Worm (Caenorhabditis elegans) whole organism, L1 larva: ENCODE measurements around the gene T14A8.2.

Experiments
- C16A3.4 ChIP-seq: fragments of 150-350 bp; optimal IDR thresholded peaks from 2 replicates; lab custom pipeline; 2014; ENCODE audit warnings: missing biosample characterization, missing genetic modification characterization
- blmp-1 ChIP-seq: fragments of 150-350 bp; optimal IDR thresholded peaks from 2 replicates; lab custom pipeline; 2014; ENCODE audit warnings: missing biosample characterization, missing genetic modification characterization
- ceh-63 ChIP-seq: fragments of 200-800 bp; sonication (Bioruptor generic); optimal IDR thresholded peaks from 2 replicates; lab custom pipeline; 2018; ENCODE audit warnings: mild to moderate bottlenecking, missing genetic modification characterization, missing compliant biosample characterization
- ceh-8 ChIP-seq: fragments of 200-800 bp; sonication (Bioruptor generic); optimal IDR thresholded peaks from 2 replicates; lab custom pipeline; 2018; ENCODE audit warnings: mild to moderate bottlenecking, missing genetic modification characterization, moderate library complexity, missing compliant biosample characterization
- ceh-82 ChIP-seq, 3 experiments: fragments of 150-350 bp in 1 of 3; sonication (generic microtip) in 2 of 3; optimal IDR thresholded peaks; 2 replicates each; lab custom pipeline; 2014 to 2017; ENCODE audit warnings: missing biosample characterization in 3 of 3, missing genetic modification characterization in 3 of 3
- ceh-88 ChIP-seq: fragments of 200-800 bp; sonication (Bioruptor generic); IDR thresholded peaks from 2 replicates; pipeline ENCODE4 v1.3.6; 2022; ENCODE audit warnings: missing genetic modification characterization, missing compliant biosample characterization
- ceh-90 ChIP-seq: sonication (generic microtip); optimal IDR thresholded peaks from 2 replicates; lab custom pipeline; 2016; ENCODE audit warnings: missing genetic modification characterization, missing compliant biosample characterization
- dpl-1 ChIP-seq, 3 experiments: fragments of 150-350 bp in 2 of 3; sonication (generic microtip) in 1 of 3; optimal IDR thresholded peaks; 2 replicates each; lab custom pipeline; 2014 to 2017; ENCODE audit warnings: missing biosample characterization in 3 of 3, missing genetic modification characterization in 3 of 3, missing genetic modification reagents in 3 of 3
- dsc-1 ChIP-seq: sonication (generic microtip); optimal IDR thresholded peaks from 2 replicates; lab custom pipeline; 2016; ENCODE audit warnings: mild to moderate bottlenecking, missing genetic modification characterization, missing compliant biosample characterization
- elt-2 ChIP-seq: sonication (generic microtip); optimal IDR thresholded peaks from 2 replicates; lab custom pipeline; 2016; ENCODE audit warnings: missing genetic modification characterization, mild to moderate bottlenecking, inconsistent platforms, missing compliant biosample characterization, missing genetic modification reagents
- ets-5 ChIP-seq: fragments of 200-800 bp; sonication (Bioruptor generic); IDR thresholded peaks from 2 replicates; pipeline ENCODE4 v1.3.6; 2022; ENCODE audit warnings: missing genetic modification characterization, missing compliant biosample characterization
- fkh-10 ChIP-seq: sonication (generic microtip); optimal IDR thresholded peaks from 2 replicates; lab custom pipeline; 2017; ENCODE audit warnings: missing biosample characterization, missing genetic modification reagents, missing genetic modification characterization
- fkh-4 ChIP-seq: sonication (generic microtip); optimal IDR thresholded peaks from 2 replicates; lab custom pipeline; 2016; ENCODE audit warnings: missing compliant biosample characterization, missing genetic modification characterization, borderline replicate concordance
- fkh-8 ChIP-seq: sonication (generic microtip); optimal IDR thresholded peaks from 2 replicates; lab custom pipeline; 2016; ENCODE audit warnings: mild to moderate bottlenecking, missing genetic modification characterization, missing compliant biosample characterization
- fos-1 ChIP-seq: fragments of 150-350 bp; optimal IDR thresholded peaks from 2 replicates; lab custom pipeline; 2014; ENCODE audit warnings: missing biosample characterization, missing genetic modification characterization
- grh-1 ChIP-seq: fragments of 200-800 bp; sonication (Bioruptor generic); IDR thresholded peaks from 2 replicates; pipeline ENCODE4 v1.3.6; 2022; ENCODE audit warnings: missing genetic modification reagents, missing genetic modification characterization, missing compliant biosample characterization
- hpl-2 ChIP-seq: fragments of 150-350 bp; optimal IDR thresholded peaks from 2 replicates; lab custom pipeline; 2014; ENCODE audit warnings: missing biosample characterization, missing genetic modification reagents, missing genetic modification characterization
- lin-14 ChIP-seq: fragments of 200-800 bp; sonication (Bioruptor generic); optimal IDR thresholded peaks from 2 replicates; lab custom pipeline; 2018; ENCODE audit warnings: mild to moderate bottlenecking, missing genetic modification characterization, moderate library complexity, missing compliant biosample characterization
- lin-35 ChIP-seq, 2 experiments: fragments of 150-350 bp; optimal IDR thresholded peaks; 2 replicates each; lab custom pipeline; 2014; ENCODE audit warnings: missing biosample characterization in 2 of 2, missing genetic modification characterization in 2 of 2, missing genetic modification reagents in 2 of 2
- lsy-2 ChIP-seq, 2 experiments: fragments of 150-350 bp; optimal IDR thresholded peaks; 2 replicates each; lab custom pipeline; 2014; ENCODE audit warnings: missing biosample characterization in 2 of 2, missing genetic modification characterization in 2 of 2
- mab-9 ChIP-seq: fragments of 200-800 bp; sonication (Bioruptor generic); IDR thresholded peaks from 2 replicates; pipeline ENCODE4 v1.3.6; 2022; ENCODE audit warnings: missing genetic modification reagents, missing genetic modification characterization, missing compliant biosample characterization
- mdl-1 ChIP-seq, 2 experiments: fragments of 150-350 bp; optimal IDR thresholded peaks; 2 replicates each; lab custom pipeline; 2014 to 2017; ENCODE audit warnings: missing biosample characterization in 2 of 2, missing genetic modification characterization in 2 of 2, inconsistent platforms in 1 of 2
- mep-1 ChIP-seq: fragments of 150-350 bp; optimal IDR thresholded peaks from 2 replicates; lab custom pipeline; 2014; ENCODE audit warnings: missing biosample characterization, missing genetic modification characterization
- nhr-11 ChIP-seq: fragments of 150-350 bp; optimal IDR thresholded peaks from 2 replicates; lab custom pipeline; 2014; ENCODE audit warnings: missing biosample characterization, missing genetic modification characterization
- nhr-20 ChIP-seq: sonication (generic microtip); optimal IDR thresholded peaks from 2 replicates; lab custom pipeline; 2016; ENCODE audit warnings: mild to moderate bottlenecking, missing genetic modification characterization, missing compliant biosample characterization
- nhr-47 ChIP-seq: sonication (generic microtip); optimal IDR thresholded peaks from 2 replicates; lab custom pipeline; 2016; ENCODE audit warnings: mild to moderate bottlenecking, missing genetic modification characterization, moderate library complexity, missing compliant biosample characterization
- nhr-76 ChIP-seq: sonication (generic microtip); optimal IDR thresholded peaks from 2 replicates; lab custom pipeline; 2017; ENCODE audit warnings: missing biosample characterization, missing genetic modification characterization
- nhr-77 ChIP-seq: fragments of 150-350 bp; optimal IDR thresholded peaks from 2 replicates; lab custom pipeline; 2014; ENCODE audit warnings: missing biosample characterization, missing genetic modification characterization
- nhr-84 ChIP-seq: sonication (generic microtip); optimal IDR thresholded peaks from 2 replicates; lab custom pipeline; 2017; ENCODE audit warnings: missing biosample characterization, missing genetic modification characterization
- nhr-85 ChIP-seq: sonication (generic microtip); peaks from one replicate; lab custom pipeline; 2016; ENCODE audit warnings: missing genetic modification characterization, inconsistent platforms, missing compliant biosample characterization
- nhr-90 ChIP-seq: sonication (generic microtip); optimal IDR thresholded peaks from 2 replicates; lab custom pipeline; 2016; ENCODE audit warnings: mild to moderate bottlenecking, missing genetic modification characterization, missing compliant biosample characterization; ENCODE audit not compliant: poor library complexity
- pag-3 ChIP-seq: sonication (generic microtip); optimal IDR thresholded peaks from 2 replicates; lab custom pipeline; 2017; ENCODE audit warnings: missing genetic modification characterization, mild to moderate bottlenecking, missing compliant biosample characterization, antibody characterized with exemption, borderline replicate concordance; ENCODE audit not compliant: insufficient read depth
- pqm-1 ChIP-seq: sonication (generic microtip); optimal IDR thresholded peaks from 3 replicates; lab custom pipeline; 2017; ENCODE audit warnings: missing biosample characterization, missing genetic modification characterization
- rnt-1 ChIP-seq: sonication (generic microtip); optimal IDR thresholded peaks from 2 replicates; lab custom pipeline; 2016; ENCODE audit warnings: mild to moderate bottlenecking, missing genetic modification characterization, moderate library complexity, missing compliant biosample characterization
- skn-1 ChIP-seq: fragments of 150-350 bp; optimal IDR thresholded peaks from 2 replicates; lab custom pipeline; 2014; ENCODE audit warnings: missing biosample characterization, missing genetic modification characterization
- snpc-4 ChIP-seq: fragments of 150-350 bp; optimal IDR thresholded peaks from 2 replicates; lab custom pipeline; 2014; ENCODE audit warnings: missing biosample characterization, missing genetic modification characterization
- snu-23 ChIP-seq: sonication (generic microtip); optimal IDR thresholded peaks from 2 replicates; lab custom pipeline; 2016; ENCODE audit warnings: missing genetic modification characterization, missing compliant biosample characterization
- sox-4 ChIP-seq: sonication (generic microtip); optimal IDR thresholded peaks from 2 replicates; lab custom pipeline; 2016; ENCODE audit warnings: missing genetic modification characterization, missing compliant biosample characterization
- sptf-1 ChIP-seq: fragments of 150-350 bp; optimal IDR thresholded peaks from 2 replicates; lab custom pipeline; 2014; ENCODE audit warnings: missing biosample characterization, missing genetic modification characterization
- sup-37 ChIP-seq: fragments of 200-800 bp; sonication (Bioruptor generic); optimal IDR thresholded peaks from 2 replicates; lab custom pipeline; 2018; ENCODE audit warnings: mild to moderate bottlenecking, missing genetic modification characterization, missing compliant biosample characterization
- unc-130 ChIP-seq: fragments of 150-350 bp; optimal IDR thresholded peaks from 2 replicates; lab custom pipeline; 2017; ENCODE audit warnings: missing biosample characterization, missing genetic modification characterization, inconsistent platforms
- unc-30 ChIP-seq: sonication (generic microtip); optimal IDR thresholded peaks from 2 replicates; lab custom pipeline; 2017; ENCODE audit warnings: missing biosample characterization, missing genetic modification characterization
- unc-62 ChIP-seq: fragments of 150-350 bp; optimal IDR thresholded peaks from 2 replicates; lab custom pipeline; 2014; ENCODE audit warnings: missing biosample characterization, missing genetic modification reagents, missing genetic modification characterization
- unc-86 ChIP-seq: sonication (generic microtip); optimal IDR thresholded peaks from 2 replicates; lab custom pipeline; 2016; ENCODE audit warnings: missing genetic modification characterization, missing compliant biosample characterization
- unc-98 ChIP-seq: fragments of 200-800 bp; sonication (Bioruptor generic); IDR thresholded peaks from 2 replicates; pipeline ENCODE4 v1.3.6; 2022; ENCODE audit warnings: missing genetic modification characterization, missing compliant biosample characterization
- vab-15 ChIP-seq: sonication (generic microtip); optimal IDR thresholded peaks from 2 replicates; lab custom pipeline; 2017; ENCODE audit warnings: missing genotype, mild to moderate bottlenecking, missing genetic modification characterization, missing compliant biosample characterization
- xbp-1 ChIP-seq: sonication (generic microtip); optimal IDR thresholded peaks from 2 replicates; lab custom pipeline; 2016; ENCODE audit warnings: missing genetic modification characterization, missing compliant biosample characterization
- zag-1 ChIP-seq: fragments of 150-350 bp; optimal IDR thresholded peaks from 2 replicates; lab custom pipeline; 2014; ENCODE audit warnings: missing biosample characterization, missing genetic modification characterization
- zip-4 ChIP-seq: fragments of 200-800 bp; sonication (Bioruptor generic); optimal IDR thresholded peaks from 2 replicates; lab custom pipeline; 2018; ENCODE audit warnings: mild to moderate bottlenecking, missing genetic modification characterization, moderate library complexity, missing compliant biosample characterization
- ztf-11 ChIP-seq, 2 experiments: sonication (generic microtip); optimal IDR thresholded peaks; 2 replicates each; lab custom pipeline; 2016 to 2017; ENCODE audit warnings: missing genetic modification characterization in 2 of 2, missing biosample characterization in 1 of 2, missing compliant biosample characterization in 1 of 2

T14A8.2 gene

ce11 chrIV:7834625-7835228 is 12.3 kb upstream of the T14A8.2 start, which contains the start of gene erp-44.2:
Gene erp-44.2, minus strand, starts transcription at chrIV:7834675.
- no peak for TF ChIP-seq ceh-82 (tag; optimal IDR thresholded peaks at IDR 0.05; lab: Kevin White, UChicago)
- no peak for TF ChIP-seq grh-1 (GFP tag; lab: Robert Waterston, UW)
- no peak for TF ChIP-seq nhr-84
- no peak for TF ChIP-seq ceh-63
- TF ChIP-seq nhr-90 = no peak
- TF ChIP-seq zag-1 (tag; lab: Kevin White, UChicago) = no peak
- no peak for TF ChIP-seq blmp-1 (tag; lab: Kevin White, UChicago)
- TF ChIP-seq skn-1 (tag; lab: Kevin White, UChicago) = no peak
- TF ChIP-seq, all 84 proteins: peak for 0

- TF ChIP-seq mep-1 (peak; percentile 31), snu-23 (GFP tag; lab: Kevin White, UChicago) (peak; percentile 29), ceh-82 (tag; optimal IDR thresholded peaks at IDR 0.05; lab: Kevin White, UChicago) (no peak), fkh-8 (tag; lab: Kevin White, UChicago) (peak; percentile 60), pag-3 (tag; lab: Kevin White, UChicago) (no peak), nhr-90 (no peak), ets-5 (GFP tag; lab: Robert Waterston, UW) (no peak), elt-2 (tag; lab: Kevin White, UChicago) (no peak), lsy-2 (tag; optimal IDR thresholded peaks at IDR 0.05; lab: Kevin White, UChicago) (peak in 1 of 2 experiments; percentile 46), ceh-88 (GFP tag; lab: Robert Waterston, UW) (no peak), zip-4 (no peak), fkh-4 (tag; lab: Kevin White, UChicago) (no peak), C16A3.4 (tag; lab: Kevin White, UChicago) (peak; percentile 2), pqm-1 (tag; lab: Kevin White, UChicago) (no peak), mdl-1 (tag; optimal IDR thresholded peaks at IDR 0.05; lab: Kevin White, UChicago) (peak in 1 of 2 experiments; percentile 13), vab-15 (tag; lab: Kevin White, UChicago) (no peak), ceh-90 (tag; lab: Kevin White, UChicago) (no peak), lin-14 (GFP tag; lab: Kevin White, UChicago) (peak; percentile 77), skn-1 (tag; lab: Kevin White, UChicago) (no peak), hpl-2 (GFP tag; lab: Kevin White, UChicago) (no peak), nhr-84 (no peak), dpl-1 (GFP tag; optimal IDR thresholded peaks at IDR 0.05; lab: Kevin White, UChicago) (peak in 2 of 3 experiments; percentile 15 to 43), ceh-8 (GFP tag; lab: Kevin White, UChicago) (no peak), sup-37 (GFP tag; lab: Kevin White, UChicago) (no peak), xbp-1 (tag; lab: Kevin White, UChicago) (peak; percentile 9), dsc-1 (tag; lab: Kevin White, UChicago) (no peak), nhr-11 (tag; lab: Kevin White, UChicago) (no peak), nhr-20 (no peak), zag-1 (tag; lab: Kevin White, UChicago) (no peak), ztf-11 (tag; optimal IDR thresholded peaks at IDR 0.05; lab: Kevin White, UChicago) (no peak), nhr-47 (tag; lab: Kevin White, UChicago) (no peak), fkh-10 (GFP tag; lab: Kevin White, UChicago) (no peak), nhr-77 (peak; percentile 4), rnt-1 (tag; lab: Kevin White, UChicago) (no peak), fos-1 (tag; lab: Kevin White, UChicago) (no peak), blmp-1 (tag; lab: Kevin White, UChicago) (peak; percentile 5), nhr-76 (tag; lab: Kevin White, UChicago) (no peak), unc-130 (tag; lab: Kevin White, UChicago) (no peak), sox-4 (tag; lab: Kevin White, UChicago) (no peak), unc-62 (no peak), unc-98 (GFP tag; lab: Robert Waterston, UW) (no peak), nhr-85 (tag; lab: Kevin White, UChicago) (no peak), mab-9 (no peak), sptf-1 (tag; lab: Kevin White, UChicago) (no peak), unc-30 (tag; lab: Kevin White, UChicago) (no peak), lin-35 (GFP tag; optimal IDR thresholded peaks at IDR 0.05; lab: Kevin White, UChicago) (no peak), snpc-4 (tag; lab: Kevin White, UChicago) (no peak), unc-86 (tag; lab: Kevin White, UChicago) (no peak)
Observed at ce11 chrIV:7830151-7830550, 7.7 kb upstream of the T14A8.2 start, which contains the start of gene mvb-12. Gene mvb-12, plus strand, starts transcription at chrIV:7830525.
